Worm (Caenorhabditis elegans): ENCODE results near the gene trap-2.

- TF ChIP-seq zag-1 (tag; optimal IDR thresholded peaks at IDR 0.05) (no peak), unc-62 (GFP tag; optimal IDR thresholded peaks at IDR 0.05) (no peak), ama-1 (optimal IDR thresholded peaks at IDR 0.05) (no peak), skn-1 (tag; optimal IDR thresholded peaks at IDR 0.05) (no peak), aly-2 (tag; optimal IDR thresholded peaks at IDR 0.05) (no peak), nhr-10 (tag; optimal IDR thresholded peaks at IDR 0.05) (no peak), nhr-6 (tag; optimal IDR thresholded peaks at IDR 0.05) (no peak), mdl-1 (tag; optimal IDR thresholded peaks at IDR 0.05) (no peak), sma-9 (GFP tag; optimal IDR thresholded peaks at IDR 0.05) (no peak), sma-9 (tag; optimal IDR thresholded peaks at IDR 0.05) (no peak), snpc-4 (tag; optimal IDR thresholded peaks at IDR 0.05) (no peak), lin-13 (GFP tag; optimal IDR thresholded peaks at IDR 0.05) (no peak), gmeb-1 (tag; optimal IDR thresholded peaks at IDR 0.05) (no peak), ceh-82 (tag; optimal IDR thresholded peaks at IDR 0.05) (no peak), R02D3.7 (tag; optimal IDR thresholded peaks at IDR 0.05) (no peak)
These were observed 12.2 kb upstream of the trap-2 start for ce11 chrX:780027-780426.

Measured in whole organism, L2 larva.